Worm (Caenorhabditis elegans) whole organism, L1 larva: ENCODE measurements around the gene T14B4.8.

Experiments used
- ceh-82 ChIP-seq, 3 experiments: fragments of 150-350 bp in 1 of 3; sonication (generic microtip) in 2 of 3; optimal IDR thresholded peaks; 2 replicates each; lab custom pipeline; 2014 to 2017; ENCODE audit warnings: missing biosample characterization in 3 of 3, missing genetic modification characterization in 3 of 3
- dpl-1 ChIP-seq, 3 experiments: fragments of 150-350 bp in 2 of 3; sonication (generic microtip) in 1 of 3; optimal IDR thresholded peaks; 2 replicates each; lab custom pipeline; 2014 to 2017; ENCODE audit warnings: missing biosample characterization in 3 of 3, missing genetic modification characterization in 3 of 3, missing genetic modification reagents in 3 of 3
- elt-2 ChIP-seq: sonication (generic microtip); optimal IDR thresholded peaks from 2 replicates; lab custom pipeline; 2016; ENCODE audit warnings: missing genetic modification characterization, mild to moderate bottlenecking, inconsistent platforms, missing compliant biosample characterization, missing genetic modification reagents
- lin-15B ChIP-seq: fragments of 150-350 bp; sonication (generic microtip); optimal IDR thresholded peaks from 3 replicates; lab custom pipeline; 2014; ENCODE audit warnings: missing biosample characterization, missing genetic modification characterization
- lin-35 ChIP-seq, 2 experiments: fragments of 150-350 bp; optimal IDR thresholded peaks; 2 replicates each; lab custom pipeline; 2014; ENCODE audit warnings: missing biosample characterization in 2 of 2, missing genetic modification characterization in 2 of 2, missing genetic modification reagents in 2 of 2
- mdl-1 ChIP-seq, 2 experiments: fragments of 150-350 bp; optimal IDR thresholded peaks; 2 replicates each; lab custom pipeline; 2014 to 2017; ENCODE audit warnings: missing biosample characterization in 2 of 2, missing genetic modification characterization in 2 of 2, inconsistent platforms in 1 of 2
- nhr-12 ChIP-seq: sonication (generic microtip); optimal IDR thresholded peaks from 2 replicates; lab custom pipeline; 2017; ENCODE audit warnings: missing biosample characterization, missing genetic modification characterization
- nhr-237 ChIP-seq: fragments of 150-350 bp; optimal IDR thresholded peaks from 2 replicates; lab custom pipeline; 2014; ENCODE audit warnings: missing biosample characterization, missing genetic modification characterization
- nhr-28 ChIP-seq: fragments of 150-350 bp; optimal IDR thresholded peaks from 2 replicates; lab custom pipeline; 2014; ENCODE audit warnings: missing biosample characterization, missing genetic modification characterization
- snpc-4 ChIP-seq: fragments of 150-350 bp; optimal IDR thresholded peaks from 2 replicates; lab custom pipeline; 2014; ENCODE audit warnings: missing biosample characterization, missing genetic modification characterization
- tbx-2 ChIP-seq: sonication (generic microtip); optimal IDR thresholded peaks from 2 replicates; lab custom pipeline; 2016; ENCODE audit warnings: missing genetic modification characterization, missing compliant biosample characterization
- ztf-4 ChIP-seq: fragments of 150-350 bp; optimal IDR thresholded peaks from 2 replicates; lab custom pipeline; 2014; ENCODE audit warnings: missing biosample characterization, missing genetic modification characterization

DNA sequence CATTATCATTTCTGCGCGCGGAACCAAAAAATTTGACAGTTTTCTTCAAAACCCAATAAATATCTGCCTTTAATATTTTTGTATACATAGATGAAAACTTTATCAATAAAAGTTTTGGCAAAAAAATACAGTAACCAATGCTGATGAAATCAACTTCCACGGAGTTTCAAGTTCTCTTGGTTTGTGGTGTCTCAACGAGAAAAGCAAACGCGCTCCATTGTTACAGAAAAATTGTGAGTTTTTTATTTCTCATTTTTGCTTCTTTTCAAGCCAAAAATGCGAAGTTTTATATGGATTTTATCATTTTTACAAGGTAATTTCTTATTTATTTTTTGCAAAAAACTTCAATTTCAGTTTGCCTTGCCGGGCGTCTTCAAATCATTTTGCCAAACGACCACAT is 5.5 kb upstream of the T14B4.8 start, which contains the start of gene T14B4.3:
- peak; percentile 6 for TF ChIP-seq nhr-237 (tag; lab: Kevin White, UChicago)
- TF ChIP-seq lin-15B: peak; percentile 78
- TF ChIP-seq nhr-28: no peak
- peak; percentile 53 to 72 (median 71) for TF ChIP-seq dpl-1 (GFP tag; optimal IDR thresholded peaks at IDR 0.05; lab: Kevin White, UChicago)
- TF ChIP-seq elt-2 (tag; lab: Kevin White, UChicago): no peak
- TF ChIP-seq lin-35 (GFP tag; optimal IDR thresholded peaks at IDR 0.05; lab: Kevin White, UChicago): peak; percentile 57 to 85
- peak in 2 of 3 experiments; percentile 41 to 64 for TF ChIP-seq ceh-82 (tag; optimal IDR thresholded peaks at IDR 0.05; lab: Kevin White, UChicago)
- peak in 1 of 2 experiments; percentile 35 for TF ChIP-seq mdl-1 (tag; optimal IDR thresholded peaks at IDR 0.05; lab: Kevin White, UChicago)
- TF ChIP-seq tbx-2: peak; percentile 54
- no peak for TF ChIP-seq nhr-12
- no peak for TF ChIP-seq snpc-4 (tag; lab: Kevin White, UChicago)
- TF ChIP-seq ztf-4 (tag; lab: Kevin White, UChicago): no peak
